Worm (Caenorhabditis elegans) whole organism, young adult: ENCODE measurements around the gene Y47A7.2.

Experiments
- chd-7 ChIP-seq: sonication (generic microtip); optimal IDR thresholded peaks from 2 replicates; lab custom pipeline; 2016; ENCODE audit warnings: mild to moderate bottlenecking, missing genetic modification characterization, moderate library complexity, missing compliant biosample characterization
- die-1 ChIP-seq: sonication (generic microtip); optimal IDR thresholded peaks from 2 replicates; lab custom pipeline; 2016; ENCODE audit warnings: missing genotype, mild to moderate bottlenecking, missing genetic modification characterization, missing compliant biosample characterization
- lsl-1 ChIP-seq: fragments of 200-800 bp; sonication (Bioruptor generic); optimal IDR thresholded peaks from 2 replicates; lab custom pipeline; 2018; ENCODE audit warnings: mild to moderate bottlenecking, missing genetic modification characterization, moderate library complexity, missing compliant biosample characterization

ce11 chrV:5228513-5228912 is 30.4 kb upstream of the Y47A7.2 start:
- no peak for TF ChIP-seq lsl-1
- no peak for TF ChIP-seq die-1
- no peak for TF ChIP-seq chd-7 (tag; lab: Kevin White, UChicago)
